Worm (Caenorhabditis elegans) whole organism, early embryonic: ENCODE measurements around the gene dyf-18.
A peak's percentile ranks its signal among the peaks of the same experiment; 100 is the strongest.
"Not testable (repeated sequence)": the region's sequence is repeated elsewhere in the genome, so short reads cannot be mapped to it uniquely, and the experiment has no call there.

ENCODE experiments used
- B0310.2 ChIP-seq: sonication (generic microtip); optimal IDR thresholded peaks from 2 replicates; lab custom pipeline; 2016; ENCODE audit warnings: mild to moderate bottlenecking, missing genetic modification characterization, missing compliant biosample characterization
- F13C5.2 ChIP-seq: sonication (generic microtip); optimal IDR thresholded peaks from 2 replicates; lab custom pipeline; 2017; ENCODE audit warnings: mild to moderate bottlenecking, missing genetic modification characterization, inconsistent platforms, missing compliant biosample characterization
- aly-1 ChIP-seq: sonication (generic microtip); optimal IDR thresholded peaks from 2 replicates; lab custom pipeline; 2016; ENCODE audit warnings: missing genetic modification characterization, missing compliant biosample characterization
- ama-1 ChIP-seq: fragments of 150-350 bp; optimal IDR thresholded peaks from 2 replicates; lab custom pipeline; 2014
- ceh-13 ChIP-seq: fragments of 200-800 bp; sonication (Bioruptor generic); optimal IDR thresholded peaks from 2 replicates; lab custom pipeline; 2018; ENCODE audit warnings: mild to moderate bottlenecking, missing genetic modification characterization, missing compliant biosample characterization
- ceh-36 ChIP-seq: sonication (generic microtip); optimal IDR thresholded peaks from 2 replicates; lab custom pipeline; 2016; ENCODE audit warnings: missing genetic modification characterization, inconsistent platforms, missing compliant biosample characterization
- ets-7 ChIP-seq: sonication (generic microtip); optimal IDR thresholded peaks from 2 replicates; lab custom pipeline; 2016; ENCODE audit warnings: missing genotype, missing genetic modification characterization, missing compliant biosample characterization
- flt-1 ChIP-seq: fragments of 200-800 bp; sonication (Bioruptor generic); IDR thresholded peaks from 2 replicates; pipeline ENCODE4 v1.3.6; 2022; ENCODE audit warnings: missing genetic modification characterization, missing compliant biosample characterization
- hmbx-1 ChIP-seq: sonication (generic microtip); optimal IDR thresholded peaks from 2 replicates; lab custom pipeline; 2016; ENCODE audit warnings: mild to moderate bottlenecking, missing genetic modification characterization, missing compliant biosample characterization
- hmg-4 ChIP-seq: fragments of 200-800 bp; sonication (Bioruptor generic); optimal IDR thresholded peaks from 2 replicates; lab custom pipeline; 2018; ENCODE audit warnings: mild to moderate bottlenecking, missing genetic modification characterization, missing compliant biosample characterization
- hnd-1 ChIP-seq: sonication (generic microtip); optimal IDR thresholded peaks from 2 replicates; lab custom pipeline; 2016; ENCODE audit warnings: missing genetic modification characterization, missing compliant biosample characterization
- pes-1 ChIP-seq: fragments of 200-800 bp; sonication (Bioruptor generic); IDR thresholded peaks from 2 replicates; pipeline ENCODE4 v1.3.6; 2022; ENCODE audit warnings: missing genetic modification reagents, missing genetic modification characterization, missing compliant biosample characterization
- scrt-1 ChIP-seq: fragments of 200-800 bp; sonication (Bioruptor generic); IDR thresholded peaks from 2 replicates; pipeline ENCODE4 v1.3.6; 2022; ENCODE audit warnings: missing genetic modification characterization, missing compliant biosample characterization
- sea-1 ChIP-seq: fragments of 200-800 bp; sonication (Bioruptor generic); conservative IDR thresholded peaks from 2 replicates; pipeline ENCODE4 v1.3.6; 2022; ENCODE audit warnings: missing genetic modification characterization, missing compliant biosample characterization
- tbx-11 ChIP-seq: fragments of 200-800 bp; sonication (Bioruptor generic); IDR thresholded peaks from 2 replicates; pipeline ENCODE4 v1.3.6; 2022; ENCODE audit warnings: missing genetic modification characterization, missing compliant biosample characterization
- tbx-37 ChIP-seq: fragments of 200-800 bp; sonication (Bioruptor generic); conservative IDR thresholded peaks from 2 replicates; pipeline ENCODE4 v1.3.6; 2022; ENCODE audit warnings: missing genetic modification reagents, missing genetic modification characterization, missing compliant biosample characterization
- tra-4 ChIP-seq: sonication (generic microtip); optimal IDR thresholded peaks from 2 replicates; lab custom pipeline; 2017; ENCODE audit warnings: missing genetic modification characterization, missing compliant biosample characterization

The dyf-18 gene

ce11 chrIV:11801078-11801477 lies at the start of gene dyf-18:
TSS of gene dyf-18 (minus strand) at chrIV:11801178.
- TF ChIP-seq flt-1 (no peak), tbx-37 (GFP tag; lab: Robert Waterston, UW) (no peak), aly-1 (tag; lab: Kevin White, UChicago) (no peak), pes-1 (no peak), B0310.2 (tag; lab: Kevin White, UChicago) (no peak), tbx-11 (GFP tag; lab: Robert Waterston, UW) (no peak), tra-4 (tag; lab: Kevin White, UChicago) (no peak), F13C5.2 (tag; lab: Kevin White, UChicago) (no peak), sea-1 (GFP tag; lab: Robert Waterston, UW) (no peak), ama-1 (no peak), hmbx-1 (tag; lab: Kevin White, UChicago) (no peak), hmg-4 (GFP tag; lab: Kevin White, UChicago) (no peak), hnd-1 (tag; lab: Kevin White, UChicago) (no peak), ceh-13 (GFP tag; lab: Kevin White, UChicago) (no peak), ets-7 (tag; lab: Kevin White, UChicago) (no peak), scrt-1 (no peak), ceh-36 (tag; lab: Kevin White, UChicago) (no peak)

ce11 chrIV:11847771-11848312 lies 46.9 kb upstream of the dyf-18 start, which contains the start of the genes F38H4.6 and F38H4.4:
TSS of gene F38H4.6 (minus strand) at chrIV:11847871.
TSS of gene F38H4.4 (plus strand) at chrIV:11848262.
- TF ChIP-seq sea-1 (GFP tag; lab: Robert Waterston, UW): no peak
- no peak for TF ChIP-seq ama-1
- no peak for TF ChIP-seq scrt-1
- no peak for TF ChIP-seq flt-1
- no peak for TF ChIP-seq hmbx-1 (tag; lab: Kevin White, UChicago)
- TF ChIP-seq F13C5.2 (tag; lab: Kevin White, UChicago): no peak
- no peak for TF ChIP-seq hmg-4 (GFP tag; lab: Kevin White, UChicago)
- TF ChIP-seq aly-1 (tag; lab: Kevin White, UChicago): no peak
- TF ChIP-seq tbx-11 (GFP tag; lab: Robert Waterston, UW): no peak
- no peak for TF ChIP-seq ceh-36 (tag; lab: Kevin White, UChicago)
- no peak for TF ChIP-seq hnd-1 (tag; lab: Kevin White, UChicago)

ce11 chrIV:11842121-11842520 lies 41.1 kb upstream of the dyf-18 start, which contains the start of gene F38H4.3:
TSS of gene F38H4.3 (plus strand) at chrIV:11842421.
- TF ChIP-seq B0310.2 (tag; lab: Kevin White, UChicago): no peak
- TF ChIP-seq F13C5.2 (tag; lab: Kevin White, UChicago): no peak
- TF ChIP-seq pes-1: no peak
- TF ChIP-seq ets-7 (tag; lab: Kevin White, UChicago): no peak
- TF ChIP-seq flt-1: no peak
- TF ChIP-seq tbx-11 (GFP tag; lab: Robert Waterston, UW): no peak

- TF ChIP-seq tra-4 (tag; lab: Kevin White, UChicago) (no peak), ama-1 (no peak), hnd-1 (tag; lab: Kevin White, UChicago) (no peak), hmg-4 (GFP tag; lab: Kevin White, UChicago) (no peak), ets-7 (tag; lab: Kevin White, UChicago) (no peak), hmbx-1 (tag; lab: Kevin White, UChicago) (no peak), aly-1 (tag; lab: Kevin White, UChicago) (no peak), flt-1 (no peak), sea-1 (GFP tag; lab: Robert Waterston, UW) (no peak), ceh-36 (tag; lab: Kevin White, UChicago) (no peak), tbx-37 (GFP tag; lab: Robert Waterston, UW) (no peak), scrt-1 (no peak), tbx-11 (GFP tag; lab: Robert Waterston, UW) (no peak), pes-1 (no peak), B0310.2 (tag; lab: Kevin White, UChicago) (no peak), F13C5.2 (tag; lab: Kevin White, UChicago) (no peak), ceh-13 (GFP tag; lab: Kevin White, UChicago) (no peak)
These were observed 37.7 kb upstream of the dyf-18 start, which contains the start of gene fbxb-3 for ce11 chrIV:11838657-11839056. TSS of gene fbxb-3 (plus strand) at chrIV:11838957.

- no peak for TF ChIP-seq ama-1
These were observed 32.5 kb upstream of the dyf-18 start, which contains the start of gene M117.4 for ce11 chrIV:11833456-11833855. TSS of gene M117.4 (minus strand) at chrIV:11833556.

ce11 chrIV:11828012-11828411 lies 27.0 kb upstream of the dyf-18 start, which contains the start of gene M117.6:
TSS of gene M117.6 (minus strand) at chrIV:11828112.
- TF ChIP-seq tra-4 (tag; lab: Kevin White, UChicago); hmg-4 (GFP tag; lab: Kevin White, UChicago); ets-7 (tag; lab: Kevin White, UChicago): not testable (repeated sequence)

- TF ChIP-seq pes-1 (0 out of 2 replicates have a peak, but pooled peaks have one; percentile 15), sea-1 (GFP tag; lab: Robert Waterston, UW) (no peak)
These were observed 21.5 kb upstream of the dyf-18 start for ce11 chrIV:11822454-11822853.
